Worm (Caenorhabditis elegans): ENCODE measurements around the gene srg-46.

srg-46 gene

DNA sequence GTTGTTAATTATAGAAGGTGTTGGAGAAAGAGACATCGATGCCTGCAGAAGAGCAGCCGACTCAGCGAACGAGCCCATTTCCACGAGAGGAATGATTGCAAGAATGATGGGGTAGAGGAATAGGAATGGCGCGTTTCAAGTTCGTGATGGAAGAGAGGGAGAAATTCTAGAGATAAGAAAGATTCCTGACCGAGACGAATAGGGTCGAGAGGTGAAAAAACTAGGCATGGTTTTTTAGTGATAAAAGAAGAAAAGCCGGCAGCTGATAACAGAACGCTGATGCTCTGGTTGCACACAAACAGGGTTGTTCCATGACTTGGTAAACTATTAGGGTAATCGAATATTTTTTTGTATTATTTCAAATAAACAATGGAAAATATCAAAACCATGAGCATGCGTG lies 9.3 kb downstream of the srg-46 start:
- no peak for TF ChIP-seq cog-1 (tag; optimal IDR thresholded peaks at IDR 0.05)
- no peak for TF ChIP-seq tab-1 (GFP tag; IDR thresholded peaks at IDR 0.05)
- no peak for TF ChIP-seq klf-2 (GFP tag; conservative IDR thresholded peaks at IDR 0.05)
- no peak for TF ChIP-seq ztf-29 (GFP tag; IDR thresholded peaks at IDR 0.05)
- TF ChIP-seq flt-1 (GFP tag; IDR thresholded peaks at IDR 0.05) = no peak
- TF ChIP-seq ztf-23 (GFP tag; IDR thresholded peaks at IDR 0.05) = no peak
- no peak for TF ChIP-seq med-1 (GFP tag; optimal IDR thresholded peaks at IDR 0.05; ENCODE audit: insufficient read depth)
- TF ChIP-seq T22C8.4 (GFP tag; IDR thresholded peaks at IDR 0.05) = no peak
- no peak for TF ChIP-seq ref-1 (GFP tag; conservative IDR thresholded peaks at IDR 0.05)

DNA sequence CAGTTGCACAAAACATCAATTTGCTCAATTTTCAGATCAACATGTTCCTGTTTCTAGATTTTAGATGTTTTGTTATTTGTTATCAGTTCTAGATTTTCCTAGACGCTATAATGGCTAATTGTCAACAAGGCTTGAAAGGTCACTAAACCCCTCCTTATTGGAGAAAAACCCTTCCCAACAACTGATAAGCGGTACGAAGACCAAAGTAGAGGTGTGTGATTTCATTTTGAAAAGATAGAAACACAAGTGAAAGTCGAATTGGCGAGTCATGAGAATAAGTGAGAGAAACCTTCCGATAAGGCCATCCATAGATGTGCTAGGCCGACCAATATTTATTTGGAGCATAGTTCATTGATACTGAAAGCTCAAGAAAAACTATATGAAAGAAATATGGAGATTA lies 10.1 kb downstream of the srg-46 start:
- no peak for TF ChIP-seq cog-1 (tag; optimal IDR thresholded peaks at IDR 0.05)
- no peak for TF ChIP-seq med-1 (GFP tag; optimal IDR thresholded peaks at IDR 0.05; ENCODE audit: insufficient read depth)
- no peak for TF ChIP-seq ref-1 (GFP tag; conservative IDR thresholded peaks at IDR 0.05)
- no peak for TF ChIP-seq T22C8.4 (GFP tag; IDR thresholded peaks at IDR 0.05)
- TF ChIP-seq ztf-23 (GFP tag; IDR thresholded peaks at IDR 0.05) = no peak
- no peak for TF ChIP-seq tab-1 (GFP tag; IDR thresholded peaks at IDR 0.05)
- no peak for TF ChIP-seq klf-2 (GFP tag; conservative IDR thresholded peaks at IDR 0.05)
- no peak for TF ChIP-seq ztf-29 (GFP tag; IDR thresholded peaks at IDR 0.05)

DNA sequence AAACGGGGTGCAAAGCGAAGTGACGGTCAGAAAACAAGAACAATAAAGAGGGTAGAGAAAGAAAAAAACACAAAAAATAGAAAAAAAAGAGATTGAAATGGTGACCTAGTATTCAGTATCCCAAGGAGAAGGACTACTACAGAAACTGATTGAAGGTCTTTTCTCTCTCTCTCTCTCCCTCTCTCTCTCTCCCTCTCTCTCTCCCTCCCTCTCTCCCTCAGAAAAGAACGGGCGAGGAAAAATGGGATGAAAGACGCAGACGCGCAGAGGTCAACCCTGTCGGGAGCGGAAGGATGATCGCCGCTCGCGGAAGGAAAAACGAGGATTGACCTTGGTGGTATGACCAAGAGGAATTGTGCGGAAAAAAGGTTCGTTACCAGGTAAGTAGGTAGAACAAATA lies 11.0 kb downstream of the srg-46 start:
- TF ChIP-seq ztf-29 (GFP tag; IDR thresholded peaks at IDR 0.05) = no peak
- peak; percentile 59; the same call in 1 of the 2 replicates for TF ChIP-seq flt-1 (GFP tag; IDR thresholded peaks at IDR 0.05)
- no peak for TF ChIP-seq ztf-23 (GFP tag; IDR thresholded peaks at IDR 0.05)
- no peak for TF ChIP-seq med-1 (GFP tag; optimal IDR thresholded peaks at IDR 0.05; ENCODE audit: insufficient read depth)
- TF ChIP-seq ref-1 (GFP tag; conservative IDR thresholded peaks at IDR 0.05) = no peak

DNA sequence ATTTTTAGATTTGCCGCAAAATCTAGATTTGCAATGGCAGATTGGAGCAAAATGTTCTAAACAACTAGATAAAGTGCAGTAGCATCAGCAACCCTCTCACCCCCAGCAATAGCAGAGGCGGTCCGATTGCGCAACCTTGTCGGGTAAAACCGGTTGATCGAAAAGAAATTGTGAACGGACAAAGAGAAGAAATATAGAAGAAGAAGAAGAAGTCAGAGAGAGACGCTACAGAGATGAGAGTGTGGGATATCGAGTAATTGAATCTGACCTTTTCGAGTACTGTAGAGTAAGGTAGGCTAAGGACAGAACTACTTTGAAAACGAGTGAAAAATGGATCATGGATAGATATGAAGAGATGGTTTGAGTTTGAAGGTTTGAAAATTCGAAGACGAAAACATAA lies 12.3 kb downstream of the srg-46 start:
- TF ChIP-seq flt-1 (GFP tag; IDR thresholded peaks at IDR 0.05) (no peak), ztf-23 (GFP tag; IDR thresholded peaks at IDR 0.05) (no peak)

DNA sequence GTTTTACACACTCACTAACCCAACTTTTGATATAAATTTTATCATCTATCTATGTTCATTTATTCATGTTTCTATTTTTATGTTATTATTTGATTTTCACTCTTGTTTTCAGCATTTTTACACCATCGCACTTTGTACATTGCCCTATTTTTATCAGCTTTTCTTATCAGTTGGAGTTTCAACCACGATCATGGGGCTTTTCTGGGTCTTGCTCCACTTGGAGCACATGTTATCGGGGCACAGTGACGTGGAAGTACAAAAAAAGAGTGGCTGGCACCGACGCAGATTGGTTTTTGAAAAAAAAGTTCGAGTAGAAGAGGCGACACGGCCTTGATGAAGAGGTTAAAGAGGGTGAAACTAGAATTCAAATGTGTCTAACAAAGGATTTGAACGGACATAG lies 13.6 kb downstream of the srg-46 start:
- TF ChIP-seq flt-1 (GFP tag; IDR thresholded peaks at IDR 0.05) (no peak), ref-1 (GFP tag; conservative IDR thresholded peaks at IDR 0.05) (no peak), med-1 (GFP tag; optimal IDR thresholded peaks at IDR 0.05; ENCODE audit: insufficient read depth) (no peak), ztf-23 (GFP tag; IDR thresholded peaks at IDR 0.05) (no peak), tab-1 (GFP tag; IDR thresholded peaks at IDR 0.05) (no peak), T22C8.4 (GFP tag; IDR thresholded peaks at IDR 0.05) (no peak), klf-2 (GFP tag; conservative IDR thresholded peaks at IDR 0.05) (no peak), cog-1 (tag; optimal IDR thresholded peaks at IDR 0.05) (no peak), ztf-29 (GFP tag; IDR thresholded peaks at IDR 0.05) (no peak)

DNA sequence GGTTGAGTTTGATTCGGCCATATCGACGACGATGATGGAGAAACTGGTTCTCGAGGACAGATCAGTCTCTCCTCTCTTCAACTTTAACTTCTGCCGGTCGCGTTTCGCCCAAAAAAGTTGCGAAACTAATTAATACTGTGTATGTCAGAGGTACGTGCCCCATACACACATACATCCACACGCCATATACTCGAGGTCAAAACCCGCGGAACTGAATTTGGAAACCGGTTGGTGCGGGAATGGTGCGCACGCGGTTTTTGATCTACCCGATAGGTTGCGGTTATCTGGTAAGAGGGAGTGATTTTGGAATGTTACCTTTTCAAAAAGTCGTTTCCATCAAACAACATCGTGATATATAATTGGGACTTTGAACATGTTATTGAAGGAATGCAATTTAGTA lies 16.7 kb downstream of the srg-46 start, which contains the start of gene ifbp-1:
Gene ifbp-1 (minus strand): TSS at position 85 of the 400 bp plus-strand sequence.
- TF ChIP-seq ztf-29 (GFP tag; IDR thresholded peaks at IDR 0.05) (no peak), tab-1 (GFP tag; IDR thresholded peaks at IDR 0.05) (no peak), cog-1 (tag; optimal IDR thresholded peaks at IDR 0.05) (no peak), ztf-23 (GFP tag; IDR thresholded peaks at IDR 0.05) (no peak), flt-1 (GFP tag; IDR thresholded peaks at IDR 0.05) (no peak), med-1 (GFP tag; optimal IDR thresholded peaks at IDR 0.05; ENCODE audit: insufficient read depth) (no peak), klf-2 (GFP tag; conservative IDR thresholded peaks at IDR 0.05) (no peak), ref-1 (GFP tag; conservative IDR thresholded peaks at IDR 0.05) (no peak), T22C8.4 (GFP tag; IDR thresholded peaks at IDR 0.05) (no peak)

DNA sequence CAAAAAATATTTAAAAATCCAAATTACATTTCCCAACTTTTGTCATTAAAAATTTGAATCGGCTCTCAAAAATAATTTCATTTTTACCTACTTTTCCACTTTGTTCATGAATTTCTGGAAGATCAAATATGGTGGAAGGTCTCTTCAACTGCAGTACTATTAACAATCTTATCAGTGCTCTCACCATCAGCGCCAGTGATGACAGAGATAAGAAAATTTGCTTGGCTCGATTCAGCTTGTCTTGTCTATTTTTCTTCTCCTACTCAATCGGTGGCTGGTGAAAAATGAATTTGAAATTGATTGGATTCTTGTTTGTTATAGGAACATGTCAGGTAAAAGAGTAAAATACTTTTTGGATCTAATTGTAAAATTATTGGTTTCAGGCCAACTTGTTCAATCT lies 17.5 kb downstream of the srg-46 start, which contains the start of gene cpz-2:
Gene cpz-2 (plus strand): TSS at position 210 of the 400 bp plus-strand sequence.
- TF ChIP-seq ztf-29 (GFP tag; IDR thresholded peaks at IDR 0.05) (no peak), tab-1 (GFP tag; IDR thresholded peaks at IDR 0.05) (no peak), ref-1 (GFP tag; conservative IDR thresholded peaks at IDR 0.05) (no peak)

DNA sequence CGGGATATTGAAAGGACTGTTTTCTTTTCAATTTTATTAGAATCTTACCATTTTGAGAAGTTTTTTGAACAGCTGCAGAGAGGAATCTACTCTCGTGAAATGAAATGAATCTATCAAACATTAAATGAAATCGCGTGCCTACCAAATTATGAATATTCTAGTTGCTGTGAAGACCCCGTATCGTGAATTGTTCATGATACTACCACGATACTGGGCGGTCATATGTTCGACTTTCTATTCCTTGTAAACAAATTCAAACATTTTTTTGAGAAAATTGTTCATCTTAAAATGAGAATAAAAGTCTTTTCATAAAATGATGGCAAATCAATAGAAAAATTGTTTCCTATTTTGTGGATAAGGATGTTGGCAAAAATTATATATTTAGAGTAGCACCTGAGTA lies 22.3 kb downstream of the srg-46 start, which contains the start of gene gcy-34:
Gene gcy-34 (minus strand): TSS at position 101 of the 400 bp plus-strand sequence.
- TF ChIP-seq med-1 (GFP tag; optimal IDR thresholded peaks at IDR 0.05; ENCODE audit: insufficient read depth) (no peak), klf-2 (GFP tag; conservative IDR thresholded peaks at IDR 0.05) (no peak), ztf-23 (GFP tag; IDR thresholded peaks at IDR 0.05) (no peak)

DNA sequence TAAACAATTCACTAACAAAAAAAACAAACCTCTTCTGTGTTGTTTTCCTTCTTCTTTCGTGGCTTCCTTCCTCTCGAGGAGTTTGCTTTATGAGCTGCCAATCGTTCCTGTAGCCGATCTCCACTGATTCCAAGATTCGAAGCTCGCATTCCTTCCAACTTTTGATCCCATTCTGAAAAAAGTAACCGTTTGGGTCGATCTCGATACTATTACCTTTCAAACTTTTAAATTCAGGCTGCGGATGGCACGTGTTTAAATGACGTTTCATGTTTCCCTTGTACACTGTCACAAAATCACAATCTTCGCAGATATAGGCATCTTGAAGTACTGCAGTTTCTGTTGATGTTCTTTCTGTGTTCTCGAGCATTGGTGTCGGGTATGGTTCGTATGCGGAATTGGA lies 24.0 kb downstream of the srg-46 start:
- TF ChIP-seq ref-1 (GFP tag; conservative IDR thresholded peaks at IDR 0.05) = no peak
- no peak for TF ChIP-seq T22C8.4 (GFP tag; IDR thresholded peaks at IDR 0.05)
- no peak for TF ChIP-seq cog-1 (tag; optimal IDR thresholded peaks at IDR 0.05)
- TF ChIP-seq ztf-23 (GFP tag; IDR thresholded peaks at IDR 0.05) = no peak
- TF ChIP-seq klf-2 (GFP tag; conservative IDR thresholded peaks at IDR 0.05) = no peak

DNA sequence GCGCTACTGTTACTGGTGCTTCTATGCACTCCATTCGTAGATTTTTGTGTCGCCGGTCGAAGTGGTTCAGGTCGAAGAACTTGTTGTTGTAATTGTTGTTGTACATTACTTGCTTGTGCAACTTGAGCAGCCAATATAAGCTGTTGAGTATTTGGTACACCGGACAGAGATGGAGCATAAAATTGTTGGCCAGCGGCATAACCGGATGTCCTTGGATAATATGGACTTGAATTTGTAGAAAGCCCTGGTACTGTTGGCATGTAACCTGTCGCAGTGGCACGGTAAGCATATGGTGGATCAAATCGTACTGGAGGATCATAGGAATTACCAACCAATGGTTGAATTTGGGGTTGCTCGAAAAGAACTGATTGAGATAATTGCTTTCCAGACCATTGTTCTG lies 25.4 kb downstream of the srg-46 start:
- TF ChIP-seq ztf-23 (GFP tag; IDR thresholded peaks at IDR 0.05) (no peak), med-1 (GFP tag; optimal IDR thresholded peaks at IDR 0.05; ENCODE audit: insufficient read depth) (no peak), cog-1 (tag; optimal IDR thresholded peaks at IDR 0.05) (no peak), T22C8.4 (GFP tag; IDR thresholded peaks at IDR 0.05) (no peak), ztf-29 (GFP tag; IDR thresholded peaks at IDR 0.05) (no peak), klf-2 (GFP tag; conservative IDR thresholded peaks at IDR 0.05) (no peak), ref-1 (GFP tag; conservative IDR thresholded peaks at IDR 0.05) (no peak), tab-1 (GFP tag; IDR thresholded peaks at IDR 0.05) (no peak), flt-1 (GFP tag; IDR thresholded peaks at IDR 0.05) (no peak)

DNA sequence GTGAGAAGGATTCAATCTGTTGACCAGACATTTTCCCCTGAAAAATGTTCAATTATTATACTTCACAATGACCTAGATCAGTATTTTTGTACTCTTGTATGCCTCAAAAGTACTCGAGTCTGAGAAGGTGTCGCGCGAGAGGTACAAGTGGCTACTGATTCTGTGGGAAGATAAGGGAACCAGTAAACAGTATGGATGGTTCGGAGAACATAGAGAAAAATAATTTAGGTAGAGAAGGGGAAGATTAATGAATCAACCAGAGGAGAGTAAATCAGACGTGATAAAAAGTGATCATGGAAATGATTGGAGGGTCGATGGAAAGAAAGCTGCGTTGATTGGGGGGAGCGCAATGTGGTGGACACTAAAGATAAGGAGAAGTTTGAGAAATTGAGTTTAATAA lies 25.9 kb downstream of the srg-46 start:
- TF ChIP-seq med-1 (GFP tag; optimal IDR thresholded peaks at IDR 0.05; ENCODE audit: insufficient read depth) (no peak), tab-1 (GFP tag; IDR thresholded peaks at IDR 0.05) (no peak), ztf-29 (GFP tag; IDR thresholded peaks at IDR 0.05) (no peak), cog-1 (tag; optimal IDR thresholded peaks at IDR 0.05) (no peak), flt-1 (GFP tag; IDR thresholded peaks at IDR 0.05) (no peak), klf-2 (GFP tag; conservative IDR thresholded peaks at IDR 0.05) (no peak), ref-1 (GFP tag; conservative IDR thresholded peaks at IDR 0.05) (no peak), T22C8.4 (GFP tag; IDR thresholded peaks at IDR 0.05) (no peak), ztf-23 (GFP tag; IDR thresholded peaks at IDR 0.05) (no peak)
